Fruit fly (Drosophila melanogaster) whole organism, pupa: Measurements from ENCODE around the gene CG45089.

Experiments used
- CG10348 ChIP-seq: fragments of 200-800 bp; sonication (Bioruptor generic); IDR thresholded peaks from 2 replicates; pipeline ENCODE4 v1.3.6; 2022; ENCODE audit warnings: missing biosample characterization, missing genetic modification characterization
- CG15710 ChIP-seq: fragments of 200-800 bp; sonication (Bioruptor generic); optimal IDR thresholded peaks from 2 replicates; lab custom pipeline; 2018; ENCODE audit warnings: missing biosample characterization, mild to moderate bottlenecking, missing genetic modification characterization, moderate library complexity
- CG17806 ChIP-seq: fragments of 200-800 bp; sonication (Bioruptor generic); optimal IDR thresholded peaks from 2 replicates; lab custom pipeline; 2018; ENCODE audit warnings: missing biosample characterization, mild to moderate bottlenecking, missing genetic modification characterization, moderate library complexity
- CG32121 ChIP-seq: fragments of 200-800 bp; sonication (Bioruptor generic); IDR thresholded peaks from 2 replicates; pipeline ENCODE4 v1.3.6; 2022; ENCODE audit warnings: missing biosample characterization, missing genetic modification characterization
- CG8159 ChIP-seq: fragments of 200-800 bp; sonication (Bioruptor generic); optimal IDR thresholded peaks from 3 replicates; lab custom pipeline; 2018; ENCODE audit warnings: missing biosample characterization, mild to moderate bottlenecking, missing genetic modification characterization, moderate library complexity
- CG8301 ChIP-seq: fragments of 200-800 bp; sonication (Bioruptor generic); optimal IDR thresholded peaks from 2 replicates; lab custom pipeline; 2018; ENCODE audit warnings: missing biosample characterization, mild to moderate bottlenecking, missing genetic modification characterization
- CG9948 ChIP-seq: fragments of 200-800 bp; sonication (Bioruptor generic); optimal IDR thresholded peaks from 2 replicates; lab custom pipeline; 2018; ENCODE audit warnings: missing biosample characterization, mild to moderate bottlenecking, missing genetic modification characterization, moderate library complexity
- EcR ChIP-seq: fragments of 200-800 bp; sonication (Bioruptor generic); optimal IDR thresholded peaks from 3 replicates; lab custom pipeline; 2019; ENCODE audit warnings: missing biosample characterization, missing genetic modification characterization, mild to moderate bottlenecking, moderate library complexity, missing genetic modification reagents
- Ets98B ChIP-seq: fragments of 200-800 bp; sonication (Bioruptor generic); IDR thresholded peaks from 2 replicates; pipeline ENCODE4 v1.3.6; 2022; ENCODE audit warnings: missing biosample characterization, missing genetic modification characterization
- Pif1B ChIP-seq: fragments of 200-800 bp; sonication (Bioruptor generic); optimal IDR thresholded peaks from 3 replicates; lab custom pipeline; 2016; ENCODE audit warnings: missing biosample characterization, missing genetic modification characterization
- Snoo ChIP-seq: fragments of 200-800 bp; sonication (Bioruptor generic); optimal IDR thresholded peaks from 3 replicates; lab custom pipeline; 2017; ENCODE audit warnings: missing biosample characterization, mild to moderate bottlenecking, missing genetic modification characterization, inconsistent platforms
- fd96Ca ChIP-seq: fragments of 200-800 bp; sonication (Bioruptor generic); IDR thresholded peaks from 3 replicates; pipeline ENCODE4 v1.3.6; 2022; ENCODE audit warnings: missing biosample characterization, missing genetic modification characterization
- gl ChIP-seq: fragments of 200-800 bp; sonication (Bioruptor generic); optimal IDR thresholded peaks from 2 replicates; lab custom pipeline; 2018; ENCODE audit warnings: missing biosample characterization, mild to moderate bottlenecking, missing genetic modification characterization
- rn ChIP-seq: fragments of 200-800 bp; sonication (Bioruptor generic); IDR thresholded peaks from 2 replicates; pipeline ENCODE4 v1.3.6; 2022; ENCODE audit warnings: missing biosample characterization, missing genetic modification characterization

- TF ChIP-seq rn (GFP tag; lab: Robert Waterston, UW) (no peak), gl (tag; lab: Kevin White, UChicago) (peak; percentile 42), CG17806 (peak; percentile 43), CG32121 (GFP tag; lab: Robert Waterston, UW) (peak; percentile 59), CG9948 (tag; lab: Kevin White, UChicago) (peak; percentile 31), CG10348 (no peak), fd96Ca (GFP tag; lab: Robert Waterston, UW) (no peak), Snoo (tag; lab: Kevin White, UChicago) (peak; percentile 61), Pif1B (GFP tag; lab: Kevin White, UChicago) (no peak), CG8159 (tag; lab: Kevin White, UChicago) (no peak), CG8301 (peak; percentile 50), CG15710 (tag; lab: Kevin White, UChicago) (peak; percentile 62), Ets98B (GFP tag; lab: Robert Waterston, UW) (peak; percentile 64; the same call in 1 of the 2 replicates), EcR (peak; percentile 12)
Observed at dm6 chrX:7920081-7920688, 26.6 kb upstream of the CG45089 start, which contains the start of the genes hdm and Ykt6.
